Fruit fly (Drosophila melanogaster) whole organism: ENCODE data around the gene Jhbp13.

ENCODE experiments used
- CG8478 ChIP-seq: fragments of >200 bp; optimal IDR thresholded peaks from 2 replicates; lab custom pipeline; 2018; ENCODE audit warnings: inconsistent platforms
- Dll ChIP-seq: fragments of >200 bp; optimal IDR thresholded peaks from 2 replicates; lab custom pipeline; 2017
- EcR ChIP-seq, 2 experiments: fragments of >200 bp; optimal IDR thresholded peaks; 2 replicates each; lab custom pipeline; 2017; ENCODE audit warnings: missing biosample characterization in 2 of 2, missing genetic modification characterization in 2 of 2, missing genetic modification reagents in 2 of 2
- pan ChIP-seq: fragments of >200 bp; optimal IDR thresholded peaks from 2 replicates; lab custom pipeline; 2017
- psq ChIP-seq: fragments of >200 bp; optimal IDR thresholded peaks from 2 replicates; lab custom pipeline; 2017
- usp ChIP-seq: fragments of >200 bp; optimal IDR thresholded peaks from 2 replicates; lab custom pipeline; 2017; ENCODE audit warnings: missing biosample characterization, missing genetic modification characterization, mixed read lengths

The Jhbp13 gene

DNA sequence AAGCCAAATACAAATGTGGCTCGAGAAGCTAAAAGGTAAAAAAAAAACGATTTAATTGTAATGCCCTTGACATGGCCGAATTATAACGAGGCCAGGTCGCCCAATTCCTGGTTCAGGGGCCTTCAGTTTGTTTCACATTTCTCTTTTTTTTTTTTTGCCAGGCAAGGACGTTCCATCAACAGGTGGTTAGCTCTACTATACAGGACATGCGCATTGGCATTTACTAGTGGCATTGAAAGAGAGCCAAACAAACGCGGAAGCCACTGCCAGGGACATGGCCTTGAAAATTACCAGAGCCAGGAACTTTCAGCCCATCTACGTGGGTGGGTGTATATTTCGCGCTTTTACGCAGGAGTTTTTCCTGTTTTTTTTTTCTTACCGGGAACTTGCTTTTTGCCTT, 46.0 kb downstream of the Jhbp13 start:
- no peak for TF ChIP-seq CG8478 (lab: Kevin White, UChicago)
- TF ChIP-seq Dll (lab: Kevin White, UChicago) = no peak
- TF ChIP-seq usp (GFP tag; lab: Kevin White, UChicago) = no peak
- TF ChIP-seq pan (lab: Kevin White, UChicago) = no peak
- no peak for TF ChIP-seq EcR (GFP tag; optimal IDR thresholded peaks at IDR 0.05; lab: Kevin White, UChicago)
- TF ChIP-seq psq (lab: Kevin White, UChicago) = no peak

dm6 chr2L:13286456-13286855, 46.7 kb downstream of the Jhbp13 start, which contains the start of the genes Drep4 and Uvrag:
Gene Drep4, minus strand, starts transcription at chr2L:13286462.
Gene Uvrag, plus strand, starts transcription at chr2L:13286777.
- TF ChIP-seq pan (lab: Kevin White, UChicago) = no peak
- TF ChIP-seq usp (GFP tag; lab: Kevin White, UChicago) = no peak
- TF ChIP-seq psq (lab: Kevin White, UChicago) = no peak
- TF ChIP-seq Dll (lab: Kevin White, UChicago) = no peak
- TF ChIP-seq EcR (GFP tag; optimal IDR thresholded peaks at IDR 0.05; lab: Kevin White, UChicago) = no peak
- TF ChIP-seq CG8478 (lab: Kevin White, UChicago) = no peak

- TF ChIP-seq CG8478 (lab: Kevin White, UChicago) (no peak), pan (lab: Kevin White, UChicago) (no peak), usp (GFP tag; lab: Kevin White, UChicago) (no peak), EcR (GFP tag; optimal IDR thresholded peaks at IDR 0.05; lab: Kevin White, UChicago) (no peak), psq (lab: Kevin White, UChicago) (no peak), Dll (lab: Kevin White, UChicago) (no peak)
Observed at dm6 chr2L:13289689-13290088, 49.9 kb downstream of the Jhbp13 start, which contains the start of gene CG31729. Gene CG31729, plus strand, starts transcription at chr2L:13289997.

- TF ChIP-seq usp (GFP tag; lab: Kevin White, UChicago) (no peak), Dll (lab: Kevin White, UChicago) (peak; percentile 57), EcR (GFP tag; optimal IDR thresholded peaks at IDR 0.05; lab: Kevin White, UChicago) (no peak)
Observed at dm6 chr2L:13290276-13291065, 50.7 kb downstream of the Jhbp13 start.

- TF ChIP-seq CG8478 (lab: Kevin White, UChicago) = no peak
- TF ChIP-seq usp (GFP tag; lab: Kevin White, UChicago) = no peak
- no peak for TF ChIP-seq psq (lab: Kevin White, UChicago)
- no peak for TF ChIP-seq pan (lab: Kevin White, UChicago)
- no peak for TF ChIP-seq Dll (lab: Kevin White, UChicago)
- no peak for TF ChIP-seq EcR (GFP tag; optimal IDR thresholded peaks at IDR 0.05; lab: Kevin White, UChicago)
Observed at dm6 chr2L:13291066-13291434, 51.3 kb downstream of the Jhbp13 start.
